Worm (Caenorhabditis elegans): ENCODE measurements around the gene F54D5.3.

F54D5.3 gene

DNA sequence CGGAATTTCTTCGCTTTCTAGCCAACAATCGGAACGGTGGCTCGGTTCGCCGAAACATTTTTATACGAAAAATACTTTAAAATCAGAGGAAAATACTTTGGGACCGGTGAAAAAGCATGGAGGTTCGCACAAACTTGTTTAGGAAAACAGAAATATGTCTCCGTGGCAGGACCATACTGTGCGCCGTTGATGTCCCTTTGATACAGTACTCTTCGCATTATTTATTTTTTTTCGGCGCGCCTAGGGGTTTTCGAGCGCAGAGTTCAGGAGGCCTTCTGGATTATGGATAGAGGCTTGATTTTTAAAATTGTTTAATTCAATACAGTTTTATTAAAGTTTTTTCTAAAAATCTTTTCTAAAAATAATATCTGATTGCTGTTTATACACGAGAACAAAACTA is 26.9 kb upstream of the F54D5.3 start, which contains the start of gene F54D5.9 (continued):
- no peak for TF ChIP-seq attf-5 (GFP tag; optimal IDR thresholded peaks at IDR 0.05)
- TF ChIP-seq aptf-3 (GFP tag; IDR thresholded peaks at IDR 0.05): no peak
- TF ChIP-seq rec-8 (tag; optimal IDR thresholded peaks at IDR 0.05): no peak
- no peak for TF ChIP-seq F55B11.4 (tag; optimal IDR thresholded peaks at IDR 0.05; ENCODE audit: borderline replicate concordance, insufficient read depth)
- no peak for TF ChIP-seq B0336.3 (GFP tag; IDR thresholded peaks at IDR 0.05)

DNA sequence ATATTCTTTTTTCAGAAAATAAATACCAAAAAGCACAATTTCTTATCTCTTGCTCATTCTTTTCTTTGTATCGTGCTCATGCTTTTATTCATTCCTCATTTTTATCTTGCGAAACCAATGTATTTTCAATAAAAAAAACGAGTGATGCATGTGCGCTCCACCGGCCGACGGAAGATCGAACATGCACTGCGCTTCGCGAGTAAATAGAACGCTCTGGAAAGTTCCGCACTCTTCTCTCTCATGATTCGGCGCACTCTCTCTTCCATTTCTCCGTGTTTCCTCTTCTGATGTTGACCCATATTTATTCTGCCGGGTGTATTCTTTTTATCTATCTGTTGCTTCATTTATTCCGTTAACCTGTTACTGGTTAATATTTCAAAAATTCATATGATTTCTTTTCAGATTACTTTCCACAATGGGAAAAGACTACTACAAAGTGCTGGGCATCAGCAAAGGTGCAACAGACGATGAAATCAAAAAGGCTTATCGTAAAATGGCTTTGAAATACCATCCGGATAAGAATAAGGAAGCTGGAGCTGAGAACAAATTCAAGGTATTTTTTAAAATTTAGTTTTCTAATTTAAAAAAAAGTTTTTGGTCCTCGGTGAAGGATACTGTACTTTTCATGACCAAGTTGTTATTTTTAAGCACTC is 26.2 kb upstream of the F54D5.3 start, which contains the start of gene dnj-13:
dnj-13 (plus strand) TSS at position 403 of the 653 bp plus-strand sequence.
- peak; percentile 92 for TF ChIP-seq egl-18 (GFP tag; IDR thresholded peaks at IDR 0.05)
- TF ChIP-seq attf-5 (GFP tag; optimal IDR thresholded peaks at IDR 0.05): peak; percentile 85
- TF ChIP-seq egrh-3 (GFP tag; IDR thresholded peaks at IDR 0.05): peak; percentile 54
- TF ChIP-seq F57C9.4 (tag; optimal IDR thresholded peaks at IDR 0.05): no peak
- peak; percentile 85; the same call in 1 of the 2 replicates for TF ChIP-seq ztf-25 (GFP tag; IDR thresholded peaks at IDR 0.05)
- peak; percentile 97 for TF ChIP-seq dox-1 (GFP tag; IDR thresholded peaks at IDR 0.05)
- peak; percentile 92 for TF ChIP-seq cebp-2 (GFP tag; IDR thresholded peaks at IDR 0.05)
- peak; percentile 36; the same call in 1 of the 2 replicates for TF ChIP-seq Y53F4B.3 (GFP tag; IDR thresholded peaks at IDR 0.05)
- peak; percentile 96 for TF ChIP-seq ZK185.1 (tag; optimal IDR thresholded peaks at IDR 0.05; ENCODE audit: poor library complexity, severe bottlenecking)
- no peak for TF ChIP-seq nfya-1 (tag; optimal IDR thresholded peaks at IDR 0.05; ENCODE audit: borderline replicate concordance, insufficient read depth)
- peak; percentile 93 for TF ChIP-seq F39B2.1 (GFP tag; IDR thresholded peaks at IDR 0.05)
- no peak for TF ChIP-seq ets-4 (GFP tag; optimal IDR thresholded peaks at IDR 0.05)
- TF ChIP-seq T26A5.8 (tag; optimal IDR thresholded peaks at IDR 0.05): peak; percentile 55
- TF ChIP-seq dpff-1 (tag; optimal IDR thresholded peaks at IDR 0.05): peak; percentile 58
- peak; percentile 95 for TF ChIP-seq Y67H2A.10 (GFP tag; conservative IDR thresholded peaks at IDR 0.05)
- TF ChIP-seq somi-1 (GFP tag; optimal IDR thresholded peaks at IDR 0.05): peak; percentile 90
- TF ChIP-seq lin-35 (GFP tag; optimal IDR thresholded peaks at IDR 0.05): peak in 2 of 3 experiments; percentile 18 to 82
- TF ChIP-seq K12H6.12 (tag; optimal IDR thresholded peaks at IDR 0.05): peak; percentile 95
- no peak for TF ChIP-seq hlh-12 (tag; optimal IDR thresholded peaks at IDR 0.05)
- peak; percentile 97 for TF ChIP-seq B0336.3 (GFP tag; IDR thresholded peaks at IDR 0.05)
- peak; percentile 94 for TF ChIP-seq cebp-1 (GFP tag; IDR thresholded peaks at IDR 0.05)
- TF ChIP-seq cebp-1 (tag; optimal IDR thresholded peaks at IDR 0.05): peak; percentile 97
- TF ChIP-seq attf-3 (GFP tag; conservative IDR thresholded peaks at IDR 0.05): peak; percentile 80
- TF ChIP-seq fkh-3 (tag; optimal IDR thresholded peaks at IDR 0.05): peak; percentile 76
- peak; percentile 83 for TF ChIP-seq F33H1.4 (GFP tag; IDR thresholded peaks at IDR 0.05)
- TF ChIP-seq snpc-3.4 (tag; optimal IDR thresholded peaks at IDR 0.05): peak; percentile 74
- peak; percentile 93 for TF ChIP-seq ceh-100 (GFP tag; IDR thresholded peaks at IDR 0.05)
- no peak for TF ChIP-seq nfya-2 (GFP tag; IDR thresholded peaks at IDR 0.05)
- TF ChIP-seq lsl-1 (GFP tag; optimal IDR thresholded peaks at IDR 0.05): peak; percentile 70
- TF ChIP-seq hmg-20 (GFP tag; IDR thresholded peaks at IDR 0.05): peak; percentile 84
- TF ChIP-seq ceh-79 (tag; optimal IDR thresholded peaks at IDR 0.05): peak; percentile 98
- TF ChIP-seq bed-1 (GFP tag; IDR thresholded peaks at IDR 0.05): no peak
- no peak for TF ChIP-seq mxl-1 (tag; optimal IDR thresholded peaks at IDR 0.05)
- TF ChIP-seq ccch-3 (GFP tag; optimal IDR thresholded peaks at IDR 0.05): no peak
- TF ChIP-seq F57A8.1 (GFP tag; optimal IDR thresholded peaks at IDR 0.05): peak; percentile 5
- no peak for TF ChIP-seq rec-8 (tag; optimal IDR thresholded peaks at IDR 0.05)
- peak; percentile 97 for TF ChIP-seq athp-1 (tag; optimal IDR thresholded peaks at IDR 0.05)
- peak; percentile 89 for TF ChIP-seq akir-1 (GFP tag; optimal IDR thresholded peaks at IDR 0.05)
- peak; percentile 97 for TF ChIP-seq ceh-27 (GFP tag; optimal IDR thresholded peaks at IDR 0.05)
- TF ChIP-seq sdz-38 (tag; optimal IDR thresholded peaks at IDR 0.05): no peak
- TF ChIP-seq lag-1 (GFP tag; IDR thresholded peaks at IDR 0.05): no peak
- TF ChIP-seq sea-2 (GFP tag; IDR thresholded peaks at IDR 0.05): peak; percentile 88
- peak; percentile 54 for TF ChIP-seq efl-1 (GFP tag; optimal IDR thresholded peaks at IDR 0.05)
- no peak for TF ChIP-seq sptf-2 (GFP tag; optimal IDR thresholded peaks at IDR 0.05)

All from whole organism, young adult.